Worm (Caenorhabditis elegans) whole organism, L2 larva: ENCODE results near the gene vap-1.

Experiments
- alr-1 ChIP-seq: fragments of 150-350 bp; optimal IDR thresholded peaks from 2 replicates; lab custom pipeline; 2014; ENCODE audit warnings: missing biosample characterization, missing genetic modification characterization
- skn-1 ChIP-seq: sonication (generic microtip); optimal IDR thresholded peaks from 2 replicates; lab custom pipeline; 2017; ENCODE audit warnings: missing biosample characterization, missing genetic modification characterization

ce11 chrX:17385102-17385501, 11.3 kb downstream of the vap-1 start:
- no peak for TF ChIP-seq skn-1 (tag; lab: Kevin White, UChicago)
- no peak for TF ChIP-seq alr-1 (tag; lab: Kevin White, UChicago)
